Fruit fly (Drosophila melanogaster): ENCODE measurements around the gene Elo68beta.

DNA sequence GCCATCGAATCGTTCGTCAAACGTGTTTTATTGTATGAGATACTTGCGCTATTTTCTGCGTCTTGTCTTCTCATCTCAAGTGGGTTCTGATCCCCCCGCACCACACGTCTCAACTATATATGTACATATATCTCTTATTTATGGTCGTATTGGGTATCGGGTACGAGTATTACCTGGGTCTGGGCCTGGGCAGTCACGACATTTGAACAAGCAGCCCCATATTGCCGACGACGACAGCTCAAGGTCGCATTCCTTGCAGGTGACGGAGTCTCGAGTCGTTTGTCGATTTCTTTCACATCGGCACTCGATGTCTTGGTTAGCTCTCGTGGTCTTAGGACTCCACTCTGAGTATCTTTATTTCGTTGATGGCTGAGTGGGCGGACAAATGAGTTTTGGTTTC is 43.6 kb upstream of the Elo68beta start:
- no peak for TF ChIP-seq CG6854 (GFP tag; optimal IDR thresholded peaks at IDR 0.05)
- TF ChIP-seq NfI (GFP tag; optimal IDR thresholded peaks at IDR 0.05) = no peak
- no peak for TF ChIP-seq Doc3 (GFP tag; IDR thresholded peaks at IDR 0.05; ENCODE audit: partially characterized antibody)
- no peak for TF ChIP-seq CG3726 (GFP tag; IDR thresholded peaks at IDR 0.05)
- TF ChIP-seq CG7556 (GFP tag; optimal IDR thresholded peaks at IDR 0.05) = no peak
- TF ChIP-seq sr (GFP tag; IDR thresholded peaks at IDR 0.05) = no peak
- TF ChIP-seq GATAe (GFP tag; conservative IDR thresholded peaks at IDR 0.05) = no peak
- TF ChIP-seq fd3F (GFP tag; optimal IDR thresholded peaks at IDR 0.05) = no peak
- TF ChIP-seq CG11504 (tag; optimal IDR thresholded peaks at IDR 0.05) = no peak
- no peak for TF ChIP-seq sug (tag; optimal IDR thresholded peaks at IDR 0.05)
- no peak for TF ChIP-seq crc (GFP tag; optimal IDR thresholded peaks at IDR 0.05)
- no peak for TF ChIP-seq org-1 (GFP tag; optimal IDR thresholded peaks at IDR 0.05)
- TF ChIP-seq CG1792 (GFP tag; optimal IDR thresholded peaks at IDR 0.05) = no peak
- TF ChIP-seq CG30020 (tag; optimal IDR thresholded peaks at IDR 0.05) = no peak
